Fruit fly (Drosophila melanogaster) whole organism, embryonic: ENCODE results near the gene Bili.

Experiments used
- Adf1 ChIP-seq: fragments of 200-800 bp; sonication (Bioruptor generic); IDR thresholded peaks from 2 replicates; pipeline ENCODE4 v1.3.6; 2022; ENCODE audit warnings: missing biosample characterization, missing genetic modification characterization
- Antp ChIP-seq: fragments of 200-800 bp; sonication (Bioruptor generic); optimal IDR thresholded peaks from 3 replicates; lab custom pipeline; 2016; ENCODE audit warnings: missing biosample characterization, missing genetic modification characterization
- CG12769 ChIP-seq: fragments of 200-800 bp; sonication (Bioruptor generic); optimal IDR thresholded peaks from 2 replicates; lab custom pipeline; 2019; ENCODE audit warnings: missing biosample characterization, mild to moderate bottlenecking, missing genetic modification characterization, moderate library complexity
- CG14667 ChIP-seq: fragments of 200-800 bp; sonication (Bioruptor generic); IDR thresholded peaks from 2 replicates; pipeline ENCODE4 v1.3.6; 2022; ENCODE audit warnings: missing biosample characterization, missing genetic modification characterization
- CG14965 ChIP-seq: fragments of 200-800 bp; sonication (Bioruptor generic); optimal IDR thresholded peaks from 2 replicates; lab custom pipeline; 2016; ENCODE audit warnings: missing biosample characterization, missing genetic modification characterization, borderline replicate concordance
- CG16779 ChIP-seq: fragments of 200-800 bp; sonication (Bioruptor generic); IDR thresholded peaks from 2 replicates; pipeline ENCODE4 v1.3.6; 2022; ENCODE audit warnings: missing biosample characterization, missing genetic modification characterization
- CG18764 ChIP-seq: fragments of 200-800 bp; sonication (Bioruptor generic); optimal IDR thresholded peaks from 3 replicates; lab custom pipeline; 2016; ENCODE audit warnings: missing biosample characterization, missing genetic modification characterization
- CG2116 ChIP-seq: fragments of 200-800 bp; sonication (Bioruptor generic); optimal IDR thresholded peaks from 3 replicates; lab custom pipeline; 2018; ENCODE audit warnings: missing biosample characterization, mild to moderate bottlenecking, missing genetic modification characterization
- CG2120 ChIP-seq: fragments of 200-800 bp; sonication (Bioruptor generic); optimal IDR thresholded peaks from 3 replicates; lab custom pipeline; 2016; ENCODE audit warnings: missing biosample characterization, missing genetic modification characterization
- CG2129 ChIP-seq: fragments of 200-800 bp; sonication (Bioruptor generic); IDR thresholded peaks from 2 replicates; pipeline ENCODE4 v1.3.6; 2022; ENCODE audit warnings: missing biosample characterization, missing genetic modification characterization; ENCODE audit not compliant: partially characterized antibody
- CG3847 ChIP-seq: fragments of 200-800 bp; sonication (Bioruptor generic); IDR thresholded peaks from 2 replicates; pipeline ENCODE4 v1.3.6; 2022; ENCODE audit warnings: missing biosample characterization, missing genetic modification characterization
- CG4282 ChIP-seq: fragments of 200-800 bp; sonication (Bioruptor generic); optimal IDR thresholded peaks from 2 replicates; lab custom pipeline; 2016; ENCODE audit warnings: missing biosample characterization, missing genetic modification characterization
- CG4404 ChIP-seq: fragments of 200-800 bp; sonication (Bioruptor generic); IDR thresholded peaks from 2 replicates; pipeline ENCODE4 v1.3.6; 2022; ENCODE audit warnings: missing biosample characterization, missing genetic modification characterization
- CG4854 ChIP-seq: fragments of 200-800 bp; sonication (Bioruptor generic); optimal IDR thresholded peaks from 2 replicates; lab custom pipeline; 2016; ENCODE audit warnings: missing biosample characterization, missing genetic modification characterization, inconsistent platforms
- CG6791 ChIP-seq: fragments of 200-800 bp; sonication (Bioruptor generic); IDR thresholded peaks from 3 replicates; pipeline ENCODE4 v1.3.6; 2022; ENCODE audit warnings: missing biosample characterization, missing genetic modification characterization; ENCODE audit not compliant: partially characterized antibody
- CG7987 ChIP-seq: fragments of 200-800 bp; sonication (Bioruptor generic); optimal IDR thresholded peaks from 2 replicates; lab custom pipeline; 2018; ENCODE audit warnings: missing biosample characterization, mild to moderate bottlenecking, missing genetic modification characterization, moderate library complexity
- CG8359 ChIP-seq: fragments of 200-800 bp; sonication (Bioruptor generic); optimal IDR thresholded peaks from 2 replicates; lab custom pipeline; 2017; ENCODE audit warnings: missing biosample characterization, mild to moderate bottlenecking, missing genetic modification characterization, borderline replicate concordance
- Dp ChIP-seq: fragments of 200-800 bp; sonication (Bioruptor generic); optimal IDR thresholded peaks from 2 replicates; lab custom pipeline; 2018; ENCODE audit warnings: missing biosample characterization, mild to moderate bottlenecking, missing genetic modification characterization, moderate library complexity
- Eip74EF ChIP-seq, 2 experiments: fragments of 200-800 bp in 1 of 2; fragments of >200 bp in 1 of 2; sonication (Bioruptor generic) in 1 of 2; optimal IDR thresholded peaks; 2 replicates each; lab custom pipeline; 2017 to 2019; ENCODE audit warnings: missing biosample characterization in 2 of 2, missing genetic modification characterization in 2 of 2, mild to moderate bottlenecking in 1 of 2, moderate library complexity in 1 of 2
- HmgD ChIP-seq: fragments of 200-800 bp; sonication (Bioruptor generic); optimal IDR thresholded peaks from 3 replicates; lab custom pipeline; 2016; ENCODE audit warnings: missing biosample characterization, missing genetic modification characterization
- Jarid2 ChIP-seq: fragments of 200-800 bp; sonication (Bioruptor generic); optimal IDR thresholded peaks from 3 replicates; lab custom pipeline; 2017; ENCODE audit warnings: mild to moderate bottlenecking, missing biosample characterization, missing genetic modification reagents, missing genetic modification characterization
- Kr ChIP-seq: fragments of 200-800 bp; sonication (Bioruptor generic); optimal IDR thresholded peaks from 2 replicates; lab custom pipeline; 2017; ENCODE audit warnings: missing biosample characterization, mild to moderate bottlenecking, missing genetic modification characterization
- Nf-YB ChIP-seq: fragments of 200-800 bp; sonication (Bioruptor generic); optimal IDR thresholded peaks from 3 replicates; lab custom pipeline; 2019; ENCODE audit warnings: missing biosample characterization, mild to moderate bottlenecking, missing genetic modification characterization, moderate library complexity
- Nf-YC ChIP-seq: fragments of 200-800 bp; optimal IDR thresholded peaks from 3 replicates; lab custom pipeline; 2019; ENCODE audit warnings: missing biosample characterization, mild to moderate bottlenecking, missing genetic modification characterization, moderate library complexity
- Opbp ChIP-seq: fragments of 200-800 bp; sonication (Bioruptor generic); IDR thresholded peaks from 3 replicates; pipeline ENCODE4 v1.3.6; 2022; ENCODE audit warnings: missing biosample characterization, missing genetic modification characterization; ENCODE audit not compliant: partially characterized antibody
- Trl ChIP-seq, 3 experiments: fragments of >200 bp in 2 of 3; fragments of 200-800 bp in 1 of 3; sonication (Bioruptor generic) in 1 of 3; optimal IDR thresholded peaks; 2 replicates in 1 of 3; 3 replicates in 2 of 3; lab custom pipeline; 2016 to 2017; ENCODE audit warnings: missing biosample characterization in 1 of 3, missing genetic modification characterization in 1 of 3
- bowl ChIP-seq: fragments of 200-800 bp; sonication (Bioruptor generic); IDR thresholded peaks from 2 replicates; pipeline ENCODE4 v1.3.6; 2022; ENCODE audit warnings: missing biosample characterization, missing genetic modification characterization
- cg ChIP-seq: fragments of 200-800 bp; sonication (Bioruptor generic); optimal IDR thresholded peaks from 3 replicates; lab custom pipeline; 2019; ENCODE audit warnings: missing biosample characterization, mild to moderate bottlenecking, missing genetic modification characterization, moderate library complexity
- crol ChIP-seq: fragments of 200-800 bp; sonication (Bioruptor generic); IDR thresholded peaks from 2 replicates; pipeline ENCODE4 v1.3.6; 2022; ENCODE audit warnings: missing biosample characterization, missing genetic modification characterization
- dm ChIP-seq: fragments of 200-800 bp; sonication (Bioruptor generic); optimal IDR thresholded peaks from 3 replicates; lab custom pipeline; 2016; ENCODE audit warnings: missing biosample characterization, missing genetic modification characterization
- dmrt11E ChIP-seq: fragments of 200-800 bp; sonication (Bioruptor generic); optimal IDR thresholded peaks from 3 replicates; lab custom pipeline; 2018; ENCODE audit warnings: missing biosample characterization, mild to moderate bottlenecking, missing genetic modification characterization, moderate library complexity
- ewg ChIP-seq: fragments of 200-800 bp; sonication (Bioruptor generic); optimal IDR thresholded peaks from 3 replicates; lab custom pipeline; 2017; ENCODE audit warnings: mild to moderate bottlenecking, missing biosample characterization, missing genetic modification reagents, missing genetic modification characterization
- gfzf ChIP-seq: fragments of 200-800 bp; sonication (Bioruptor generic); optimal IDR thresholded peaks from 2 replicates; lab custom pipeline; 2016; ENCODE audit warnings: missing biosample characterization, mild to moderate bottlenecking, missing genetic modification characterization, moderate library complexity
- lbe ChIP-seq: fragments of 200-800 bp; sonication (Bioruptor generic); optimal IDR thresholded peaks from 2 replicates; lab custom pipeline; 2016; ENCODE audit warnings: missing biosample characterization, mild to moderate bottlenecking, missing genetic modification characterization
- nau ChIP-seq: fragments of 200-800 bp; sonication (Bioruptor generic); optimal IDR thresholded peaks from 3 replicates; lab custom pipeline; 2017; ENCODE audit warnings: missing biosample characterization, mild to moderate bottlenecking, missing genetic modification characterization, missing genetic modification reagents
- oc ChIP-seq: fragments of 200-800 bp; sonication (Bioruptor generic); optimal IDR thresholded peaks from 2 replicates; lab custom pipeline; 2018; ENCODE audit warnings: missing biosample characterization, mild to moderate bottlenecking, missing genetic modification characterization, moderate library complexity
- onecut ChIP-seq: fragments of 200-800 bp; sonication (Bioruptor generic); IDR thresholded peaks from 2 replicates; pipeline ENCODE4 v1.3.6; 2022; ENCODE audit warnings: missing biosample characterization, missing genetic modification characterization
- prd ChIP-seq, 3 experiments: fragments of >200 bp in 2 of 3; fragments of 200-800 bp in 1 of 3; sonication (Bioruptor generic) in 1 of 3; optimal IDR thresholded peaks in 2 of 3; IDR thresholded peaks in 1 of 3; 2 replicates in 2 of 3; 3 replicates in 1 of 3; pipeline versions ENCODE4 v1.3.6 to Lab custom; 2017 to 2022; ENCODE audit warnings: missing biosample characterization in 1 of 3, missing genetic modification characterization in 1 of 3
- psq ChIP-seq: fragments of 200-800 bp; sonication (Bioruptor generic); optimal IDR thresholded peaks from 2 replicates; lab custom pipeline; 2017; ENCODE audit warnings: missing biosample characterization, missing genetic modification characterization
- so ChIP-seq: fragments of 200-800 bp; sonication (Bioruptor generic); IDR thresholded peaks from 3 replicates; pipeline ENCODE4 v1.3.6; 2022; ENCODE audit warnings: missing biosample characterization, missing genetic modification characterization
- sob ChIP-seq: fragments of 200-800 bp; sonication (Bioruptor generic); IDR thresholded peaks from 2 replicates; pipeline ENCODE4 v1.3.6; 2022; ENCODE audit warnings: missing biosample characterization, missing genetic modification characterization
- sqz ChIP-seq: fragments of 200-800 bp; sonication (Bioruptor generic); optimal IDR thresholded peaks from 3 replicates; lab custom pipeline; 2018; ENCODE audit warnings: missing biosample characterization, mild to moderate bottlenecking, missing genetic modification characterization
- unc-4 ChIP-seq: fragments of 200-800 bp; sonication (Bioruptor generic); IDR thresholded peaks from 2 replicates; pipeline ENCODE4 v1.3.6; 2022; ENCODE audit warnings: missing biosample characterization, missing genetic modification characterization; ENCODE audit not compliant: partially characterized antibody
- z ChIP-seq: fragments of 200-800 bp; sonication (Bioruptor generic); IDR thresholded peaks from 3 replicates; pipeline ENCODE4 v1.3.6; 2022; ENCODE audit warnings: missing biosample characterization, missing genetic modification characterization
- zf30C ChIP-seq: fragments of 200-800 bp; sonication (Bioruptor generic); optimal IDR thresholded peaks from 3 replicates; lab custom pipeline; 2018; ENCODE audit warnings: missing biosample characterization, mild to moderate bottlenecking, missing genetic modification characterization

Gene Bili

DNA sequence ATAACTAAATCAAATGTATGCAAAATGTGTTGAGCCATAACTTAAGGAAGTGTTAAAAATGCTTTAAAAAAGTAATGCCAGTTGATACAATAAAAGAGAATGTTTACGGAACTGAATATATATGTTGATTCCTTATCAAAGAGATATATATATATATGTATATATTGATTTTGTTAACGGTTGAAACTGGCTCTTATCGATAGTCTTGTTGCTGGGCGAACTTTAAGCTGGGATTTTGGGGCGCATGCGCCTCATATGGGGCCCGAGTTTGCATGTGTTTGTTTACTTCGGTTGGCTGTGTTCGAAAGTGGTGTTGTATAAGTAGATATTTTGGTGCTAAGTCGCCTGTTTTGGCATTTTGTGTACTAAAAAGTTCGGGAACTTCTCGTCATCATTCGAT lies at the start of gene Bili:
Gene Bili (plus strand): TSS at position 265 of the 400 bp plus-strand sequence.
- peak; percentile 24 for TF ChIP-seq CG2116 (GFP tag; lab: Kevin White, UChicago)
- peak; percentile 42; the same call in 1 of the 2 replicates for TF ChIP-seq unc-4 (GFP tag; lab: Robert Waterston, UW)
- peak; percentile 89 for TF ChIP-seq onecut (GFP tag; lab: Robert Waterston, UW)
- TF ChIP-seq ewg (GFP tag; lab: Kevin White, UChicago): peak; percentile 69

DNA sequence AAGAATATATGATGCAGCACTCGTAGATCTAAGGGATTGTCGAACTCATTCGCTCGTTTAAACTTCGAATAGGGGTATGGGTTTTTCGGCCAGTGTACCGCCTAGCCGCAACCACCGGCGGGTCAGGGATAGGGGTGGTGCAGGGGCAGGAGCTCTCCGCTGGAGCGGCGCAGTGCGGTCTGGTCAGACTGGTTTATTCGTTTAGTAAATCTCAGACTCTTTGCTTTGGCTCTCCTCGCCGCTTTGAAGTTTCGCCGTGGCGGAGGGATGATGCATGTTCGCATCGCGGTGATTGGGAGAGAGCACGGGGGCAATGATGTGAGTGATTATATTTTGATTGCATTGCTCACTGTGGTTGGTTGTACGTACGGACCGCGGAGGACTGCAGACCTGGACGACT lies 48.8 kb upstream of the Bili start, which contains the start of gene fd96Ca:
Gene fd96Ca (plus strand): TSS at position 337 of the 400 bp plus-strand sequence.
- no peak for TF ChIP-seq psq (GFP tag; lab: Kevin White, UChicago)
- peak; percentile 95 for TF ChIP-seq Nf-YB
- no peak for TF ChIP-seq CG8359
- no peak for TF ChIP-seq Kr (GFP tag; lab: Kevin White, UChicago)
- TF ChIP-seq zf30C: peak; percentile 83
- TF ChIP-seq crol (GFP tag; lab: Robert Waterston, UW): peak; percentile 84; the same call in 1 of the 2 replicates
- TF ChIP-seq Nf-YC: peak; percentile 92
- no peak for TF ChIP-seq CG4404 (GFP tag; lab: Robert Waterston, UW)
- TF ChIP-seq CG14667 (GFP tag; lab: Robert Waterston, UW): no peak
- TF ChIP-seq prd (optimal IDR thresholded peaks at IDR 0.05; lab: Kevin White, UChicago): no peak
- no peak for TF ChIP-seq prd (GFP tag; IDR thresholded peaks at IDR 0.05; lab: Robert Waterston, UW)
- peak in 1 of 2 experiments; percentile 22 for TF ChIP-seq Trl (optimal IDR thresholded peaks at IDR 0.05; lab: Kevin White, UChicago)
- TF ChIP-seq Trl (GFP tag; optimal IDR thresholded peaks at IDR 0.05; lab: Kevin White, UChicago): no peak
- no peak for TF ChIP-seq bowl (GFP tag; lab: Robert Waterston, UW)
- TF ChIP-seq, all 482 proteins: peak for 5

dm6 chr3R:25094639-25095038 lies 36.5 kb upstream of the Bili start, which contains the start of gene fd96Cb:
Gene fd96Cb (plus strand): TSS chr3R:25095012.
- TF ChIP-seq sqz (GFP tag; lab: Kevin White, UChicago) (no peak), gfzf (GFP tag; lab: Kevin White, UChicago) (no peak), so (GFP tag; lab: Robert Waterston, UW) (no peak), Jarid2 (GFP tag; lab: Kevin White, UChicago) (peak; percentile 73), CG2129 (GFP tag; lab: Robert Waterston, UW) (no peak), CG12769 (tag; lab: Kevin White, UChicago) (no peak), Nf-YC (peak; percentile 100), CG3847 (no peak), CG2120 (GFP tag; lab: Kevin White, UChicago) (no peak), sob (GFP tag; lab: Robert Waterston, UW) (no peak), Kr (GFP tag; lab: Kevin White, UChicago) (no peak), Opbp (GFP tag; lab: Robert Waterston, UW) (peak; percentile 34; the same call in 1 of the 3 replicates), Trl (optimal IDR thresholded peaks at IDR 0.05; lab: Kevin White, UChicago) (peak; percentile 30 to 49), Trl (GFP tag; optimal IDR thresholded peaks at IDR 0.05; lab: Kevin White, UChicago) (no peak), Antp (GFP tag; lab: Kevin White, UChicago) (no peak), Adf1 (peak; percentile 31; the same call in 1 of the 2 replicates), CG7987 (GFP tag; lab: Kevin White, UChicago) (no peak), CG14667 (GFP tag; lab: Robert Waterston, UW) (no peak), lbe (no peak), cg (peak; percentile 64), CG6791 (no peak), CG4282 (no peak), dm (no peak), CG4854 (GFP tag; lab: Kevin White, UChicago) (no peak), z (no peak), HmgD (peak; percentile 21), CG16779 (GFP tag; lab: Robert Waterston, UW) (no peak), CG18764 (GFP tag; lab: Kevin White, UChicago) (no peak), CG14965 (GFP tag; lab: Kevin White, UChicago) (no peak), Eip74EF (GFP tag; optimal IDR thresholded peaks at IDR 0.05; lab: Kevin White, UChicago) (no peak), nau (no peak), dmrt11E (tag; lab: Kevin White, UChicago) (no peak), Dp (no peak), oc (tag; lab: Kevin White, UChicago) (peak; percentile 64)
